Worm (Caenorhabditis elegans) whole organism, early embryonic: Measurements from ENCODE around the gene R148.3.
A peak's percentile ranks its signal among the peaks of the same experiment; 100 is the strongest.

ENCODE experiments used
- B0310.2 ChIP-seq: sonication (generic microtip); optimal IDR thresholded peaks from 2 replicates; lab custom pipeline; 2016; ENCODE audit warnings: mild to moderate bottlenecking, missing genetic modification characterization, missing compliant biosample characterization
- F13C5.2 ChIP-seq: sonication (generic microtip); optimal IDR thresholded peaks from 2 replicates; lab custom pipeline; 2017; ENCODE audit warnings: mild to moderate bottlenecking, missing genetic modification characterization, inconsistent platforms, missing compliant biosample characterization
- aly-1 ChIP-seq: sonication (generic microtip); optimal IDR thresholded peaks from 2 replicates; lab custom pipeline; 2016; ENCODE audit warnings: missing genetic modification characterization, missing compliant biosample characterization
- ama-1 ChIP-seq: fragments of 150-350 bp; optimal IDR thresholded peaks from 2 replicates; lab custom pipeline; 2014
- ceh-13 ChIP-seq: fragments of 200-800 bp; sonication (Bioruptor generic); optimal IDR thresholded peaks from 2 replicates; lab custom pipeline; 2018; ENCODE audit warnings: mild to moderate bottlenecking, missing genetic modification characterization, missing compliant biosample characterization
- ceh-36 ChIP-seq: sonication (generic microtip); optimal IDR thresholded peaks from 2 replicates; lab custom pipeline; 2016; ENCODE audit warnings: missing genetic modification characterization, inconsistent platforms, missing compliant biosample characterization
- ets-7 ChIP-seq: sonication (generic microtip); optimal IDR thresholded peaks from 2 replicates; lab custom pipeline; 2016; ENCODE audit warnings: missing genotype, missing genetic modification characterization, missing compliant biosample characterization
- flt-1 ChIP-seq: fragments of 200-800 bp; sonication (Bioruptor generic); IDR thresholded peaks from 2 replicates; pipeline ENCODE4 v1.3.6; 2022; ENCODE audit warnings: missing genetic modification characterization, missing compliant biosample characterization
- hmbx-1 ChIP-seq: sonication (generic microtip); optimal IDR thresholded peaks from 2 replicates; lab custom pipeline; 2016; ENCODE audit warnings: mild to moderate bottlenecking, missing genetic modification characterization, missing compliant biosample characterization
- hmg-4 ChIP-seq: fragments of 200-800 bp; sonication (Bioruptor generic); optimal IDR thresholded peaks from 2 replicates; lab custom pipeline; 2018; ENCODE audit warnings: mild to moderate bottlenecking, missing genetic modification characterization, missing compliant biosample characterization
- hnd-1 ChIP-seq: sonication (generic microtip); optimal IDR thresholded peaks from 2 replicates; lab custom pipeline; 2016; ENCODE audit warnings: missing genetic modification characterization, missing compliant biosample characterization
- pes-1 ChIP-seq: fragments of 200-800 bp; sonication (Bioruptor generic); IDR thresholded peaks from 2 replicates; pipeline ENCODE4 v1.3.6; 2022; ENCODE audit warnings: missing genetic modification reagents, missing genetic modification characterization, missing compliant biosample characterization
- scrt-1 ChIP-seq: fragments of 200-800 bp; sonication (Bioruptor generic); IDR thresholded peaks from 2 replicates; pipeline ENCODE4 v1.3.6; 2022; ENCODE audit warnings: missing genetic modification characterization, missing compliant biosample characterization
- sea-1 ChIP-seq: fragments of 200-800 bp; sonication (Bioruptor generic); conservative IDR thresholded peaks from 2 replicates; pipeline ENCODE4 v1.3.6; 2022; ENCODE audit warnings: missing genetic modification characterization, missing compliant biosample characterization
- tbx-11 ChIP-seq: fragments of 200-800 bp; sonication (Bioruptor generic); IDR thresholded peaks from 2 replicates; pipeline ENCODE4 v1.3.6; 2022; ENCODE audit warnings: missing genetic modification characterization, missing compliant biosample characterization
- tbx-37 ChIP-seq: fragments of 200-800 bp; sonication (Bioruptor generic); conservative IDR thresholded peaks from 2 replicates; pipeline ENCODE4 v1.3.6; 2022; ENCODE audit warnings: missing genetic modification reagents, missing genetic modification characterization, missing compliant biosample characterization
- tra-4 ChIP-seq: sonication (generic microtip); optimal IDR thresholded peaks from 2 replicates; lab custom pipeline; 2017; ENCODE audit warnings: missing genetic modification characterization, missing compliant biosample characterization

Gene R148.3

ce11 chrIII:3199416-3199815 is 24.3 kb downstream of the R148.3 start, which contains the start of gene heh-1:
Gene heh-1 (minus strand): TSS chrIII:3199516.
- TF ChIP-seq flt-1 (no peak), tra-4 (tag; lab: Kevin White, UChicago) (no peak), aly-1 (tag; lab: Kevin White, UChicago) (no peak), pes-1 (GFP tag; lab: Robert Waterston, UW) (no peak), ets-7 (tag; lab: Kevin White, UChicago) (no peak), F13C5.2 (tag; lab: Kevin White, UChicago) (no peak), B0310.2 (no peak), hmbx-1 (tag; lab: Kevin White, UChicago) (no peak), ceh-13 (GFP tag; lab: Kevin White, UChicago) (no peak), scrt-1 (GFP tag; lab: Robert Waterston, UW) (no peak), ama-1 (lab: Kevin White, UChicago) (no peak), hnd-1 (no peak), sea-1 (GFP tag; lab: Robert Waterston, UW) (no peak), hmg-4 (GFP tag; lab: Kevin White, UChicago) (no peak), ceh-36 (tag; lab: Kevin White, UChicago) (no peak), tbx-11 (GFP tag; lab: Robert Waterston, UW) (no peak), tbx-37 (no peak)

- TF ChIP-seq aly-1 (tag; lab: Kevin White, UChicago): no peak
- no peak for TF ChIP-seq hnd-1
- no peak for TF ChIP-seq hmg-4 (GFP tag; lab: Kevin White, UChicago)
- TF ChIP-seq B0310.2: no peak
- no peak for TF ChIP-seq tra-4 (tag; lab: Kevin White, UChicago)
- no peak for TF ChIP-seq scrt-1 (GFP tag; lab: Robert Waterston, UW)
- TF ChIP-seq ceh-13 (GFP tag; lab: Kevin White, UChicago): no peak
- TF ChIP-seq sea-1 (GFP tag; lab: Robert Waterston, UW): no peak
- TF ChIP-seq ets-7 (tag; lab: Kevin White, UChicago): no peak
- TF ChIP-seq F13C5.2 (tag; lab: Kevin White, UChicago): no peak
- TF ChIP-seq tbx-11 (GFP tag; lab: Robert Waterston, UW): no peak
- TF ChIP-seq flt-1: no peak
- no peak for TF ChIP-seq tbx-37
- TF ChIP-seq ama-1 (lab: Kevin White, UChicago): no peak
- TF ChIP-seq ceh-36 (tag; lab: Kevin White, UChicago): no peak
- TF ChIP-seq hmbx-1 (tag; lab: Kevin White, UChicago): no peak
- no peak for TF ChIP-seq pes-1 (GFP tag; lab: Robert Waterston, UW)
These were observed 25.4 kb downstream of the R148.3 start for ce11 chrIII:3200563-3200962.

- TF ChIP-seq B0310.2 (no peak), tra-4 (tag; lab: Kevin White, UChicago) (no peak), F13C5.2 (tag; lab: Kevin White, UChicago) (no peak)
These were observed 28.5 kb downstream of the R148.3 start for ce11 chrIII:3203589-3203988.

- TF ChIP-seq ama-1 (lab: Kevin White, UChicago) (no peak), aly-1 (tag; lab: Kevin White, UChicago) (no peak), F13C5.2 (tag; lab: Kevin White, UChicago) (no peak), pes-1 (GFP tag; lab: Robert Waterston, UW) (no peak), ets-7 (tag; lab: Kevin White, UChicago) (no peak), hmbx-1 (tag; lab: Kevin White, UChicago) (no peak), hnd-1 (no peak), B0310.2 (no peak), sea-1 (GFP tag; lab: Robert Waterston, UW) (no peak), tbx-37 (no peak), tra-4 (tag; lab: Kevin White, UChicago) (no peak), ceh-13 (GFP tag; lab: Kevin White, UChicago) (no peak), tbx-11 (GFP tag; lab: Robert Waterston, UW) (no peak), hmg-4 (GFP tag; lab: Kevin White, UChicago) (no peak), flt-1 (no peak), ceh-36 (tag; lab: Kevin White, UChicago) (no peak), scrt-1 (GFP tag; lab: Robert Waterston, UW) (no peak)
These were observed 43.9 kb downstream of the R148.3 start, which contains the start of gene frm-8 for ce11 chrIII:3219050-3219449. Gene frm-8 (minus strand): TSS chrIII:3219150.

- TF ChIP-seq hnd-1 (no peak), hmg-4 (GFP tag; lab: Kevin White, UChicago) (peak; percentile 35)
These were observed 45.2 kb downstream of the R148.3 start for ce11 chrIII:3220287-3220686.

ce11 chrIII:3222707-3223106 is 47.6 kb downstream of the R148.3 start:
- TF ChIP-seq F13C5.2 (tag; lab: Kevin White, UChicago): no peak
- TF ChIP-seq hnd-1: no peak
- TF ChIP-seq flt-1: no peak
- TF ChIP-seq ets-7 (tag; lab: Kevin White, UChicago): no peak
- no peak for TF ChIP-seq ceh-13 (GFP tag; lab: Kevin White, UChicago)
- no peak for TF ChIP-seq ceh-36 (tag; lab: Kevin White, UChicago)
- TF ChIP-seq hmg-4 (GFP tag; lab: Kevin White, UChicago): no peak
- TF ChIP-seq B0310.2: no peak
- TF ChIP-seq tbx-11 (GFP tag; lab: Robert Waterston, UW): no peak
- no peak for TF ChIP-seq ama-1 (lab: Kevin White, UChicago)
- no peak for TF ChIP-seq tra-4 (tag; lab: Kevin White, UChicago)
- no peak for TF ChIP-seq tbx-37

ce11 chrIII:3224102-3224501 is 49.0 kb downstream of the R148.3 start:
- TF ChIP-seq ets-7 (tag; lab: Kevin White, UChicago) (no peak), aly-1 (tag; lab: Kevin White, UChicago) (no peak), F13C5.2 (tag; lab: Kevin White, UChicago) (no peak), B0310.2 (no peak), flt-1 (no peak), ama-1 (lab: Kevin White, UChicago) (no peak), hmg-4 (GFP tag; lab: Kevin White, UChicago) (no peak), hmbx-1 (tag; lab: Kevin White, UChicago) (no peak), scrt-1 (GFP tag; lab: Robert Waterston, UW) (no peak), tra-4 (tag; lab: Kevin White, UChicago) (no peak), tbx-37 (no peak), pes-1 (GFP tag; lab: Robert Waterston, UW) (no peak), hnd-1 (no peak), ceh-36 (tag; lab: Kevin White, UChicago) (no peak)
